Worm (Caenorhabditis elegans) whole organism, mixed stage, embryonic: ENCODE data around the gene dhhc-10.

Experiments used
- nhr-12 ChIP-seq: fragments of 150-350 bp; optimal IDR thresholded peaks from 2 replicates; lab custom pipeline; 2014; ENCODE audit warnings: missing biosample characterization, missing genetic modification characterization
- nhr-237 ChIP-seq: fragments of 150-350 bp; optimal IDR thresholded peaks from 2 replicates; lab custom pipeline; 2014; ENCODE audit warnings: missing biosample characterization, missing genetic modification characterization
- unc-120 ChIP-seq: sonication (generic microtip); optimal IDR thresholded peaks from 2 replicates; lab custom pipeline; 2017; ENCODE audit warnings: missing genetic modification characterization, missing compliant biosample characterization; ENCODE audit not compliant: poor library complexity, severe bottlenecking

DNA sequence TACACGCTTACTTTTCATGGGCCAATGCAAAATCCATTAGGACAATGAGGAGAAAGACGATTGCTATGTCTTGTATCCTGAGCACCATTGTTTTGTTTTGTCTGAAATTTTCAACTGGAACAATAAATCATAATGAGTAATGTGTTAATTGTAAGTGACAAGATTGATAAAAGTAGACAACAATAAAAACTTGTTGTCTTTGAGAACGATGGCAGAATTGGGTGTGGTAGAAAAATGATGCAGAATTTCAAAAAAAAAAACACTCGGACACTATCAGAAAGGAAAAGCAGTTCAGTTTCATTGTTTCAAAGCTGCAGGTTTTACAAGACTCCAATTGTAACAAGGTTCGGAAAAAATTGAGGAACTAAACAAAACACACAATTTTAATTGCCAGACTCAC lies 24.4 kb upstream of the dhhc-10 start, which contains the start of gene K02G10.15:
- no peak for TF ChIP-seq nhr-237
- TF ChIP-seq unc-120 (tag; lab: Kevin White, UChicago): no peak
- no peak for TF ChIP-seq nhr-12
